Fruit fly (Drosophila melanogaster) whole organism, embryonic: ENCODE measurements around the gene kirre.

Experiments
- Awh ChIP-seq: fragments of 200-800 bp; sonication (Bioruptor generic); IDR thresholded peaks from 2 replicates; pipeline ENCODE4, ENCODE4 v1.3.6; 2022; ENCODE audit warnings: missing biosample characterization, missing genetic modification characterization
- Bteb2 ChIP-seq: fragments of 200-800 bp; sonication (Bioruptor generic); optimal IDR thresholded peaks from 2 replicates; lab custom pipeline; 2016; ENCODE audit warnings: missing biosample characterization, missing genetic modification characterization
- CG10209 ChIP-seq: fragments of 200-800 bp; sonication (Bioruptor generic); optimal IDR thresholded peaks from 3 replicates; lab custom pipeline; 2017; ENCODE audit warnings: missing biosample characterization, mild to moderate bottlenecking, missing genetic modification characterization, missing genetic modification reagents
- CG10267 ChIP-seq: fragments of 200-800 bp; sonication (Bioruptor generic); optimal IDR thresholded peaks from 2 replicates; lab custom pipeline; 2018; ENCODE audit warnings: missing biosample characterization, mild to moderate bottlenecking, missing genetic modification characterization, moderate library complexity
- CG10274 ChIP-seq: fragments of 200-800 bp; sonication (Bioruptor generic); optimal IDR thresholded peaks from 3 replicates; lab custom pipeline; 2017; ENCODE audit warnings: missing biosample characterization, mild to moderate bottlenecking, missing genetic modification characterization
- CG10462 ChIP-seq: fragments of 200-800 bp; sonication (Bioruptor generic); optimal IDR thresholded peaks from 2 replicates; lab custom pipeline; 2016; ENCODE audit warnings: missing biosample characterization, missing genetic modification characterization
- CG10543 ChIP-seq: fragments of 200-800 bp; sonication (Bioruptor generic); optimal IDR thresholded peaks from 3 replicates; lab custom pipeline; 2017; ENCODE audit warnings: missing biosample characterization, mild to moderate bottlenecking, missing genetic modification characterization, moderate library complexity
- CG11560 ChIP-seq: fragments of 200-800 bp; sonication (Bioruptor generic); IDR thresholded peaks from 3 replicates; pipeline ENCODE4 v1.3.6; 2022; ENCODE audit warnings: missing biosample characterization, missing genetic modification characterization
- CG12391 ChIP-seq: fragments of 200-800 bp; sonication (Bioruptor generic); optimal IDR thresholded peaks from 3 replicates; lab custom pipeline; 2018; ENCODE audit warnings: missing biosample characterization, mild to moderate bottlenecking, missing genetic modification characterization, moderate library complexity
- CG15479 ChIP-seq: fragments of 200-800 bp; sonication (Bioruptor generic); optimal IDR thresholded peaks from 3 replicates; lab custom pipeline; 2019; ENCODE audit warnings: missing biosample characterization, mild to moderate bottlenecking, missing genetic modification characterization, moderate library complexity
- CG17385 ChIP-seq: fragments of 200-800 bp; sonication (Bioruptor generic); optimal IDR thresholded peaks from 3 replicates; lab custom pipeline; 2018; ENCODE audit warnings: missing biosample characterization, mild to moderate bottlenecking, missing genetic modification characterization
- CG17802 ChIP-seq: fragments of 200-800 bp; sonication (Bioruptor generic); optimal IDR thresholded peaks from 2 replicates; lab custom pipeline; 2018; ENCODE audit warnings: missing biosample characterization, mild to moderate bottlenecking, missing genetic modification characterization, moderate library complexity
- CG1832 ChIP-seq: fragments of 200-800 bp; sonication (Bioruptor generic); optimal IDR thresholded peaks from 2 replicates; lab custom pipeline; 2017; ENCODE audit warnings: missing biosample characterization, mild to moderate bottlenecking, missing genetic modification characterization, inconsistent platforms
- CG4360 ChIP-seq: fragments of 200-800 bp; sonication (Bioruptor generic); IDR thresholded peaks from 2 replicates; pipeline ENCODE4 v1.3.6; 2022; ENCODE audit warnings: missing biosample characterization, missing genetic modification characterization
- CG4424 ChIP-seq: fragments of 200-800 bp; sonication (Bioruptor generic); optimal IDR thresholded peaks from 3 replicates; lab custom pipeline; 2016; ENCODE audit warnings: missing biosample characterization, missing genetic modification characterization
- CG4820 ChIP-seq: fragments of 200-800 bp; sonication (Bioruptor generic); optimal IDR thresholded peaks from 3 replicates; lab custom pipeline; 2016; ENCODE audit warnings: missing biosample characterization, missing genetic modification characterization
- CG5245 ChIP-seq: fragments of 200-800 bp; sonication (Bioruptor generic); optimal IDR thresholded peaks from 3 replicates; lab custom pipeline; 2016; ENCODE audit warnings: missing biosample characterization, missing genetic modification characterization
- CG8944 ChIP-seq: fragments of 200-800 bp; sonication (Bioruptor generic); optimal IDR thresholded peaks from 3 replicates; lab custom pipeline; 2016; ENCODE audit warnings: missing biosample characterization, missing genetic modification characterization
- D19A ChIP-seq: fragments of 200-800 bp; optimal IDR thresholded peaks from 3 replicates; lab custom pipeline; 2019; ENCODE audit warnings: missing biosample characterization, mild to moderate bottlenecking, missing genetic modification characterization, moderate library complexity
- Dll ChIP-seq: fragments of 200-800 bp; sonication (Bioruptor generic); IDR thresholded peaks from 4 replicates; pipeline ENCODE4 v1.3.6; 2022; ENCODE audit warnings: missing biosample characterization, missing genetic modification characterization; ENCODE audit not compliant: partially characterized antibody
- HmgD ChIP-seq: fragments of 200-800 bp; sonication (Bioruptor generic); optimal IDR thresholded peaks from 3 replicates; lab custom pipeline; 2016; ENCODE audit warnings: missing biosample characterization, missing genetic modification characterization
- Hr3 ChIP-seq: fragments of 200-800 bp; sonication (Bioruptor generic); optimal IDR thresholded peaks from 3 replicates; lab custom pipeline; 2016; ENCODE audit warnings: missing biosample characterization, missing genetic modification characterization
- Nf-YB ChIP-seq: fragments of 200-800 bp; sonication (Bioruptor generic); optimal IDR thresholded peaks from 3 replicates; lab custom pipeline; 2019; ENCODE audit warnings: missing biosample characterization, mild to moderate bottlenecking, missing genetic modification characterization, moderate library complexity
- Six4 ChIP-seq: fragments of 200-800 bp; sonication (Bioruptor generic); optimal IDR thresholded peaks from 2 replicates; lab custom pipeline; 2016; ENCODE audit warnings: missing biosample characterization, missing genetic modification characterization
- Stat92E ChIP-seq, 3 experiments: fragments of >200 bp in 2 of 3; fragments of 200-800 bp in 1 of 3; sonication (Bioruptor generic) in 1 of 3; optimal IDR thresholded peaks; 2 replicates each; lab custom pipeline; 2017 to 2019; ENCODE audit warnings: missing biosample characterization in 3 of 3, missing genetic modification characterization in 3 of 3, mild to moderate bottlenecking in 1 of 3, moderate library complexity in 1 of 3
- bab2 ChIP-seq: fragments of 200-800 bp; sonication (Bioruptor generic); optimal IDR thresholded peaks from 2 replicates; lab custom pipeline; 2016; ENCODE audit warnings: missing biosample characterization, missing genetic modification characterization
- bcd ChIP-seq: fragments of 200-800 bp; sonication (Bioruptor generic); optimal IDR thresholded peaks from 2 replicates; lab custom pipeline; 2017; ENCODE audit warnings: missing biosample characterization, mild to moderate bottlenecking, missing genetic modification characterization
- bsh ChIP-seq, 2 experiments: fragments of 200-800 bp; sonication (Bioruptor generic); optimal IDR thresholded peaks; 2 replicates each; lab custom pipeline; 2017 to 2018; ENCODE audit warnings: mild to moderate bottlenecking in 2 of 2, missing biosample characterization in 2 of 2, missing genetic modification characterization in 2 of 2, moderate library complexity in 1 of 2
- chm ChIP-seq: fragments of 200-800 bp; sonication (Bioruptor generic); IDR thresholded peaks from 2 replicates; pipeline ENCODE4 v1.3.6; 2022; ENCODE audit warnings: missing biosample characterization, missing genetic modification characterization
- corto ChIP-seq: fragments of 200-800 bp; sonication (Bioruptor generic); optimal IDR thresholded peaks from 2 replicates; lab custom pipeline; 2016; ENCODE audit warnings: missing biosample characterization, mild to moderate bottlenecking, missing genetic modification characterization, moderate library complexity
- crc ChIP-seq: fragments of 200-800 bp; sonication (Bioruptor generic); optimal IDR thresholded peaks from 2 replicates; lab custom pipeline; 2016; ENCODE audit warnings: missing biosample characterization, missing genetic modification characterization
- fd96Cb ChIP-seq: fragments of 200-800 bp; sonication (Bioruptor generic); optimal IDR thresholded peaks from 2 replicates; lab custom pipeline; 2018; ENCODE audit warnings: missing biosample characterization, mild to moderate bottlenecking, missing genetic modification characterization, moderate library complexity
- gfzf ChIP-seq: fragments of 200-800 bp; sonication (Bioruptor generic); optimal IDR thresholded peaks from 2 replicates; lab custom pipeline; 2016; ENCODE audit warnings: missing biosample characterization, mild to moderate bottlenecking, missing genetic modification characterization, moderate library complexity
- grau ChIP-seq: fragments of 200-800 bp; optimal IDR thresholded peaks from 3 replicates; lab custom pipeline; 2019; ENCODE audit warnings: missing biosample characterization, mild to moderate bottlenecking, missing genetic modification characterization, moderate library complexity
- gsb-n ChIP-seq: fragments of 200-800 bp; sonication (Bioruptor generic); optimal IDR thresholded peaks from 3 replicates; lab custom pipeline; 2018; ENCODE audit warnings: missing biosample characterization, mild to moderate bottlenecking, missing genetic modification characterization
- jumu ChIP-seq: fragments of 200-800 bp; sonication (Bioruptor generic); optimal IDR thresholded peaks from 3 replicates; lab custom pipeline; 2016; ENCODE audit warnings: missing biosample characterization, missing genetic modification characterization
- kay ChIP-seq: fragments of 200-800 bp; sonication (Bioruptor generic); optimal IDR thresholded peaks from 2 replicates; lab custom pipeline; 2016; ENCODE audit warnings: missing biosample characterization, missing genetic modification characterization
- klu ChIP-seq: fragments of 200-800 bp; sonication (Bioruptor generic); IDR thresholded peaks from 2 replicates; pipeline ENCODE4 v1.3.6; 2022; ENCODE audit warnings: missing biosample characterization, missing genetic modification characterization
- lola ChIP-seq, 3 experiments: fragments of >200 bp in 2 of 3; fragments of 200-800 bp in 1 of 3; sonication (Bioruptor generic) in 1 of 3; optimal IDR thresholded peaks; 2 replicates each; lab custom pipeline; 2017 to 2019; ENCODE audit warnings: missing biosample characterization in 3 of 3, missing genetic modification characterization in 3 of 3, mild to moderate bottlenecking in 1 of 3, moderate library complexity in 1 of 3
- lov ChIP-seq, 2 experiments: fragments of 200-800 bp in 1 of 2; fragments of >200 bp in 1 of 2; sonication (Bioruptor generic) in 1 of 2; IDR thresholded peaks in 1 of 2; optimal IDR thresholded peaks in 1 of 2; 2 replicates in 1 of 2; 3 replicates in 1 of 2; pipeline versions ENCODE4 v1.3.6 to Lab custom; 2017 to 2022; ENCODE audit warnings: missing biosample characterization in 1 of 2, missing genetic modification characterization in 1 of 2
- pita ChIP-seq: fragments of 200-800 bp; sonication (Bioruptor generic); optimal IDR thresholded peaks from 2 replicates; lab custom pipeline; 2017; ENCODE audit warnings: missing biosample characterization, mild to moderate bottlenecking, missing genetic modification characterization
- ranshi ChIP-seq: fragments of 200-800 bp; sonication (Bioruptor generic); IDR thresholded peaks from 2 replicates; pipeline ENCODE4 v1.3.6; 2022; ENCODE audit warnings: missing biosample characterization, missing genetic modification characterization
- row ChIP-seq: fragments of 200-800 bp; sonication (Bioruptor generic); IDR thresholded peaks from 3 replicates; pipeline ENCODE4 v1.3.6; 2022; ENCODE audit warnings: missing biosample characterization, missing genetic modification characterization
- sens ChIP-seq: fragments of 200-800 bp; sonication (Bioruptor generic); peaks from one replicate; lab custom pipeline; 2016; ENCODE audit warnings: missing biosample characterization, missing genetic modification characterization
- sens-2 ChIP-seq: fragments of 200-800 bp; sonication (Bioruptor generic); IDR thresholded peaks from 2 replicates; pipeline ENCODE4 v1.3.6; 2022; ENCODE audit warnings: missing biosample characterization, missing genetic modification characterization
- sna ChIP-seq: fragments of 200-800 bp; sonication (Bioruptor generic); IDR thresholded peaks from 2 replicates; pipeline ENCODE4 v1.3.6; 2022; ENCODE audit warnings: missing biosample characterization, missing genetic modification characterization; ENCODE audit not compliant: partially characterized antibody
- unpg ChIP-seq: fragments of 200-800 bp; sonication (Bioruptor generic); optimal IDR thresholded peaks from 3 replicates; lab custom pipeline; 2018; ENCODE audit warnings: missing biosample characterization, mild to moderate bottlenecking, missing genetic modification characterization, moderate library complexity

kirre gene

dm6 chrX:2984902-2985772 lies 245.0 kb downstream of the kirre start (continued):
- peak; percentile 61 for TF ChIP-seq CG12391
- TF ChIP-seq fd96Cb (tag; lab: Kevin White, UChicago), result peak; percentile 52
- TF ChIP-seq lov (optimal IDR thresholded peaks at IDR 0.05; lab: Kevin White, UChicago), result no peak
- peak; percentile 13; the same call in 1 of the 3 replicates for TF ChIP-seq lov (GFP tag; IDR thresholded peaks at IDR 0.05; lab: Robert Waterston, UW)
- TF ChIP-seq bsh (GFP tag; optimal IDR thresholded peaks at IDR 0.05; lab: Kevin White, UChicago), result peak in 1 of 2 experiments; percentile 45
- TF ChIP-seq CG10209 (GFP tag; lab: Kevin White, UChicago), result peak; percentile 60
- peak; percentile 2 for TF ChIP-seq CG5245
- no peak for TF ChIP-seq gfzf (GFP tag; lab: Kevin White, UChicago)
- TF ChIP-seq sens-2 (GFP tag; lab: Robert Waterston, UW), result 0 out of 2 replicates have a peak, but pooled peaks have one; percentile 18
- TF ChIP-seq Hr3 (GFP tag; lab: Kevin White, UChicago), result peak; percentile 11
- no peak for TF ChIP-seq Awh (GFP tag; lab: Robert Waterston, UW)
- TF ChIP-seq row (GFP tag; lab: Robert Waterston, UW), result peak; percentile 47; the same call in 2 of the 3 replicates
- TF ChIP-seq CG17802 (tag; lab: Kevin White, UChicago), result no peak
- no peak for TF ChIP-seq Dll (GFP tag; lab: Robert Waterston, UW)
- peak; percentile 8 for TF ChIP-seq bcd (GFP tag; lab: Kevin White, UChicago)
- peak; percentile 79 for TF ChIP-seq CG10267 (tag; lab: Kevin White, UChicago)
- no peak for TF ChIP-seq HmgD (GFP tag; lab: Kevin White, UChicago)
- peak; percentile 2 for TF ChIP-seq Six4 (GFP tag; lab: Kevin White, UChicago)
- 0 out of 2 replicates have a peak, but pooled peaks have one; percentile 33 for TF ChIP-seq CG4360 (GFP tag; lab: Robert Waterston, UW)
- TF ChIP-seq CG17385 (GFP tag; lab: Kevin White, UChicago), result peak; percentile 6
- no peak for TF ChIP-seq pita
- TF ChIP-seq bab2, result peak; percentile 30
- peak; percentile 32 for TF ChIP-seq unpg (GFP tag; lab: Kevin White, UChicago)
- TF ChIP-seq kay, result no peak
- TF ChIP-seq CG4820 (GFP tag; lab: Kevin White, UChicago), result peak; percentile 35
- TF ChIP-seq klu (GFP tag; lab: Robert Waterston, UW), result no peak
- TF ChIP-seq lola (GFP tag; optimal IDR thresholded peaks at IDR 0.05; lab: Kevin White, UChicago), result peak in 1 of 3 experiments; percentile 87
- no peak for TF ChIP-seq CG11560 (tag; lab: Robert Waterston, UW)
- peak; percentile 41 for TF ChIP-seq D19A (tag; lab: Kevin White, UChicago)
- TF ChIP-seq Bteb2 (GFP tag; lab: Kevin White, UChicago), result no peak
- no peak for TF ChIP-seq ranshi (GFP tag; lab: Robert Waterston, UW)
- TF ChIP-seq corto (GFP tag; lab: Kevin White, UChicago), result peak; percentile 48
- TF ChIP-seq Stat92E (GFP tag; optimal IDR thresholded peaks at IDR 0.05; lab: Kevin White, UChicago), result peak in 1 of 3 experiments; percentile 49
- peak; percentile 32 for TF ChIP-seq CG10462
- TF ChIP-seq Nf-YB (GFP tag; lab: Kevin White, UChicago), result peak; percentile 48
- TF ChIP-seq crc (GFP tag; lab: Kevin White, UChicago), result no peak
- TF ChIP-seq jumu (GFP tag; lab: Kevin White, UChicago), result peak; percentile 10
- TF ChIP-seq CG10543 (GFP tag; lab: Kevin White, UChicago), result no peak
- TF ChIP-seq CG15479 (GFP tag; lab: Kevin White, UChicago), result peak; percentile 94
- no peak for TF ChIP-seq CG1832 (GFP tag; lab: Kevin White, UChicago)
- TF ChIP-seq chm (GFP tag; lab: Robert Waterston, UW), result peak; percentile 27; the same call in 1 of the 2 replicates
- peak; percentile 40 for TF ChIP-seq grau (tag; lab: Kevin White, UChicago)
- peak; percentile 96 for TF ChIP-seq sens (GFP tag; lab: Kevin White, UChicago)
- TF ChIP-seq sna, result no peak
- peak; percentile 61 for TF ChIP-seq CG4424 (GFP tag; lab: Kevin White, UChicago)
- no peak for TF ChIP-seq CG10274
- TF ChIP-seq gsb-n (tag; lab: Kevin White, UChicago), result peak; percentile 61
- no peak for TF ChIP-seq CG8944 (GFP tag; lab: Kevin White, UChicago)
